Worm (Caenorhabditis elegans): Measurements from ENCODE around the gene elo-6.

DNA sequence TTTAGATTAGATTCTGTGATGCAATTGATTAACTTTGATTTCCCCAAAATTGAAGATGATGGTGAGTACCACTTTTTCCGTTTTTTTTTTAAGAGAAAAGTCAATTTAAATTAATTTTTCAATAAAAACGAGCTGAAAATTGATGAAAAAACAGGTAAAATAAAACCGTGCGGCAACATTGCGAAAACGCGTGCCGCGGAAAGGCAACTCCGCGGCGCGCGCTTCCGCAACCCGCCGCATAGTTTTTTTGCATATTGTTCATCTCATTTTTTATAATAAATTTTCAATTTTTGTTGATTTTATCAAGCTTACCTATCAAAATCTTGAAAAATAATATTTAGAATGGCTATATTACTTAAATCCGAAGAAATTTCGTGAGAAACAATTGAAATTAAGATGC, 17.4 kb downstream of the elo-6 start:
- TF ChIP-seq ztf-4 (tag; optimal IDR thresholded peaks at IDR 0.05) (no peak), lin-39 (tag; optimal IDR thresholded peaks at IDR 0.05) (no peak), nhr-77 (tag; optimal IDR thresholded peaks at IDR 0.05) (no peak), aly-2 (tag; optimal IDR thresholded peaks at IDR 0.05) (no peak), pqm-1 (tag; optimal IDR thresholded peaks at IDR 0.05) (no peak), elt-3 (tag; optimal IDR thresholded peaks at IDR 0.05) (no peak), ztf-11 (tag; optimal IDR thresholded peaks at IDR 0.05) (no peak), elt-2 (tag; optimal IDR thresholded peaks at IDR 0.05) (no peak)

Data from whole organism, L3 larva.